Worm (Caenorhabditis elegans) whole organism, L4 larva: ENCODE data around the gene F48F7.3.
A peak's percentile ranks its signal among the peaks of the same experiment; 100 is the strongest.

Experiments
- F10B5.3 ChIP-seq: sonication (generic microtip); optimal IDR thresholded peaks from 2 replicates; lab custom pipeline; 2016; ENCODE audit warnings: mild to moderate bottlenecking, missing genetic modification characterization, missing compliant biosample characterization
- F49E8.2 ChIP-seq: sonication (generic microtip); optimal IDR thresholded peaks from 2 replicates; lab custom pipeline; 2016; ENCODE audit warnings: missing compliant biosample characterization, mild to moderate bottlenecking, missing genetic modification characterization, borderline replicate concordance
- Y75B8A.6 ChIP-seq: fragments of 200-800 bp; sonication (Bioruptor generic); IDR thresholded peaks from 2 replicates; pipeline ENCODE4 v1.3.6; 2022; ENCODE audit warnings: missing genetic modification reagents, missing genetic modification characterization, missing compliant biosample characterization
- ZK337.2 ChIP-seq: fragments of 200-800 bp; sonication (Bioruptor generic); IDR thresholded peaks from 2 replicates; pipeline ENCODE4 v1.3.6; 2022; ENCODE audit warnings: missing genetic modification reagents, missing genetic modification characterization, missing compliant biosample characterization
- ZK546.5 ChIP-seq, 2 experiments: sonication (generic microtip); optimal IDR thresholded peaks; 2 replicates each; lab custom pipeline; 2017; ENCODE audit warnings: missing biosample characterization in 2 of 2, missing genetic modification characterization in 2 of 2
- aha-1 ChIP-seq: fragments of 150-350 bp; peaks from one replicate; lab custom pipeline; 2014; ENCODE audit warnings: missing biosample characterization, missing genetic modification characterization
- aly-2 ChIP-seq: sonication (generic microtip); optimal IDR thresholded peaks from 2 replicates; lab custom pipeline; 2018; ENCODE audit warnings: missing biosample characterization, missing genetic modification characterization
- attf-4 ChIP-seq: sonication (generic microtip); optimal IDR thresholded peaks from 3 replicates; lab custom pipeline; 2017; ENCODE audit warnings: missing biosample characterization, missing genetic modification characterization
- ceh-20 ChIP-seq: fragments of 200-800 bp; sonication (Bioruptor generic); IDR thresholded peaks from 2 replicates; pipeline ENCODE4 v1.3.6; 2022; ENCODE audit warnings: missing genetic modification reagents, missing genetic modification characterization, missing compliant biosample characterization
- ceh-28 ChIP-seq: fragments of 150-350 bp; optimal IDR thresholded peaks from 2 replicates; lab custom pipeline; 2014; ENCODE audit warnings: missing biosample characterization, missing genetic modification reagents, missing genetic modification characterization
- ceh-44 ChIP-seq: fragments of 200-800 bp; sonication (Bioruptor generic); IDR thresholded peaks from 2 replicates; pipeline ENCODE4 v1.3.6; 2022; ENCODE audit warnings: missing genetic modification reagents, missing genetic modification characterization, missing compliant biosample characterization
- ceh-82 ChIP-seq: sonication (generic microtip); optimal IDR thresholded peaks from 2 replicates; lab custom pipeline; 2017; ENCODE audit warnings: missing biosample characterization, missing genetic modification characterization
- ctbp-1 ChIP-seq: fragments of 200-800 bp; sonication (Bioruptor generic); IDR thresholded peaks from 2 replicates; pipeline ENCODE4 v1.3.6; 2022; ENCODE audit warnings: missing genetic modification reagents, missing genetic modification characterization, missing compliant biosample characterization
- daf-16 ChIP-seq, 3 experiments: sonication (generic microtip); optimal IDR thresholded peaks; 2 replicates each; lab custom pipeline; 2016 to 2017; ENCODE audit warnings: missing genetic modification characterization in 3 of 3, missing genetic modification reagents in 3 of 3, mild to moderate bottlenecking in 2 of 3, missing compliant biosample characterization in 2 of 3, missing biosample characterization in 1 of 3, moderate library complexity in 1 of 3
- dmd-8 ChIP-seq: fragments of 200-800 bp; sonication (Bioruptor generic); IDR thresholded peaks from 2 replicates; pipeline ENCODE4 v1.3.6; 2022; ENCODE audit warnings: missing genetic modification characterization, missing compliant biosample characterization
- dmd-9 ChIP-seq: fragments of 200-800 bp; sonication (Bioruptor generic); IDR thresholded peaks from 2 replicates; pipeline ENCODE4 v1.3.6; 2022; ENCODE audit warnings: missing genetic modification reagents, missing genetic modification characterization, missing compliant biosample characterization
- dpl-1 ChIP-seq: fragments of 150-350 bp; optimal IDR thresholded peaks from 2 replicates; lab custom pipeline; 2014; ENCODE audit warnings: missing biosample characterization, missing genetic modification reagents, missing genetic modification characterization
- fkh-10 ChIP-seq: fragments of 150-350 bp; optimal IDR thresholded peaks from 2 replicates; lab custom pipeline; 2014; ENCODE audit warnings: missing biosample characterization, missing genetic modification reagents, missing genetic modification characterization
- gei-8 ChIP-seq: fragments of 200-800 bp; sonication (Bioruptor generic); optimal IDR thresholded peaks from 2 replicates; lab custom pipeline; 2018; ENCODE audit warnings: mild to moderate bottlenecking, missing genetic modification characterization, missing compliant biosample characterization
- hlh-30 ChIP-seq: sonication (generic microtip); optimal IDR thresholded peaks from 2 replicates; lab custom pipeline; 2017; ENCODE audit warnings: antibody characterized with exemption, mild to moderate bottlenecking, missing genetic modification characterization, missing compliant biosample characterization; ENCODE audit not compliant: insufficient read depth
- hmg-1.1 ChIP-seq: fragments of 200-800 bp; sonication (Bioruptor generic); IDR thresholded peaks from 2 replicates; pipeline ENCODE4 v1.3.6; 2022; ENCODE audit warnings: missing genetic modification reagents, missing genetic modification characterization, missing compliant biosample characterization
- lim-7 ChIP-seq: fragments of 200-800 bp; sonication (Bioruptor generic); IDR thresholded peaks from 2 replicates; pipeline ENCODE4 v1.3.6; 2022; ENCODE audit warnings: missing genetic modification characterization, missing compliant biosample characterization
- lin-38 ChIP-seq: fragments of 200-800 bp; sonication (Bioruptor generic); IDR thresholded peaks from 2 replicates; pipeline ENCODE4 v1.3.6; 2022; ENCODE audit warnings: missing genetic modification reagents, missing genetic modification characterization, missing compliant biosample characterization
- lir-3 ChIP-seq: sonication (generic microtip); optimal IDR thresholded peaks from 2 replicates; lab custom pipeline; 2016; ENCODE audit warnings: mild to moderate bottlenecking, missing genetic modification characterization, missing compliant biosample characterization
- lsy-2 ChIP-seq, 2 experiments: fragments of 150-350 bp in 1 of 2; sonication (generic microtip) in 1 of 2; optimal IDR thresholded peaks; 2 replicates each; lab custom pipeline; 2014 to 2017; ENCODE audit warnings: missing biosample characterization in 2 of 2, missing genetic modification characterization in 2 of 2
- mep-1 ChIP-seq: fragments of 150-350 bp; sonication (generic microtip); optimal IDR thresholded peaks from 3 replicates; lab custom pipeline; 2014; ENCODE audit warnings: missing biosample characterization, missing genetic modification characterization
- mes-2 ChIP-seq: sonication (generic microtip); optimal IDR thresholded peaks from 2 replicates; lab custom pipeline; 2016; ENCODE audit warnings: missing genotype, mild to moderate bottlenecking, missing genetic modification characterization, missing compliant biosample characterization; ENCODE audit not compliant: poor library complexity, severe bottlenecking
- mxl-2 ChIP-seq: fragments of 200-800 bp; sonication (Bioruptor generic); conservative IDR thresholded peaks from 2 replicates; pipeline ENCODE4 v1.3.6; 2022; ENCODE audit warnings: missing genetic modification reagents, missing genetic modification characterization, missing compliant biosample characterization
- mxl-3 ChIP-seq: fragments of 200-800 bp; sonication (Bioruptor generic); optimal IDR thresholded peaks from 2 replicates; lab custom pipeline; 2018; ENCODE audit warnings: mild to moderate bottlenecking, missing genetic modification characterization, missing compliant biosample characterization
- nhr-10 ChIP-seq: fragments of 150-350 bp; optimal IDR thresholded peaks from 2 replicates; lab custom pipeline; 2014; ENCODE audit warnings: missing biosample characterization, missing genetic modification characterization
- nhr-11 ChIP-seq: fragments of 150-350 bp; optimal IDR thresholded peaks from 2 replicates; lab custom pipeline; 2014; ENCODE audit warnings: missing biosample characterization, missing genetic modification characterization
- nhr-111 ChIP-seq: fragments of 200-800 bp; sonication (Bioruptor generic); optimal IDR thresholded peaks from 2 replicates; lab custom pipeline; 2018; ENCODE audit warnings: mild to moderate bottlenecking, missing genetic modification characterization, missing compliant biosample characterization
- nhr-28 ChIP-seq: fragments of 150-350 bp; optimal IDR thresholded peaks from 2 replicates; lab custom pipeline; 2014; ENCODE audit warnings: missing biosample characterization, missing genetic modification characterization
- nhr-6 ChIP-seq: fragments of 150-350 bp; optimal IDR thresholded peaks from 2 replicates; lab custom pipeline; 2014; ENCODE audit warnings: missing biosample characterization, missing genetic modification characterization
- nhr-76 ChIP-seq: fragments of 150-350 bp; optimal IDR thresholded peaks from 2 replicates; lab custom pipeline; 2014; ENCODE audit warnings: missing biosample characterization, missing genetic modification characterization
- pha-4 ChIP-seq, 2 experiments: fragments of 150-350 bp in 1 of 2; fragments of 200-800 bp in 1 of 2; sonication (Bioruptor generic) in 1 of 2; IDR thresholded peaks in 1 of 2; optimal IDR thresholded peaks in 1 of 2; 2 replicates each; pipeline versions ENCODE4 v1.3.6 to Lab custom; 2014 to 2022; ENCODE audit warnings: missing genetic modification characterization in 2 of 2, missing genetic modification reagents in 2 of 2, missing biosample characterization in 1 of 2, missing compliant biosample characterization in 1 of 2
- pqm-1 ChIP-seq: sonication (generic microtip); optimal IDR thresholded peaks from 2 replicates; lab custom pipeline; 2017; ENCODE audit warnings: missing biosample characterization, missing genetic modification characterization
- snpc-1.2 ChIP-seq: fragments of 200-800 bp; sonication (Bioruptor generic); IDR thresholded peaks from 2 replicates; pipeline ENCODE4 v1.3.6; 2022; ENCODE audit warnings: missing genetic modification reagents, missing genetic modification characterization, missing compliant biosample characterization
- snpc-4 ChIP-seq: fragments of 150-350 bp; optimal IDR thresholded peaks from 2 replicates; lab custom pipeline; 2014; ENCODE audit warnings: missing biosample characterization, missing genetic modification characterization
- spr-1 ChIP-seq: sonication (generic microtip); optimal IDR thresholded peaks from 2 replicates; lab custom pipeline; 2016; ENCODE audit warnings: mild to moderate bottlenecking, missing genetic modification characterization, missing compliant biosample characterization
- unc-39 ChIP-seq: sonication (generic microtip); optimal IDR thresholded peaks from 2 replicates; lab custom pipeline; 2017; ENCODE audit warnings: missing biosample characterization, missing genetic modification characterization
- zfp-2 ChIP-seq: sonication (generic microtip); optimal IDR thresholded peaks from 2 replicates; lab custom pipeline; 2016; ENCODE audit warnings: mild to moderate bottlenecking, missing genetic modification characterization, missing compliant biosample characterization
- zfp-3 ChIP-seq: fragments of 200-800 bp; sonication (Bioruptor generic); conservative IDR thresholded peaks from 2 replicates; pipeline ENCODE4 v1.3.6; 2022; ENCODE audit warnings: missing genetic modification reagents, missing genetic modification characterization, missing compliant biosample characterization

The F48F7.3 gene

ce11 chrX:13980417-13980816 is 17.1 kb downstream of the F48F7.3 start, which contains the start of gene arrd-24:
TSS of gene arrd-24 (minus strand) at chrX:13980517.
- peak; percentile 24 for TF ChIP-seq pqm-1 (tag; lab: Kevin White, UChicago)
- TF ChIP-seq, all 104 proteins: peak for 1; not testable (repeated sequence) for 103

- no peak for TF ChIP-seq zfp-2 (tag; lab: Kevin White, UChicago)
- TF ChIP-seq snpc-4 (tag; lab: Kevin White, UChicago): no peak
- TF ChIP-seq ceh-28 (tag; lab: Kevin White, UChicago): no peak
- no peak for TF ChIP-seq ceh-20 (GFP tag; lab: Robert Waterston, UW)
- TF ChIP-seq nhr-11 (tag; lab: Kevin White, UChicago): no peak
- TF ChIP-seq lsy-2 (tag; optimal IDR thresholded peaks at IDR 0.05; lab: Kevin White, UChicago): no peak
- TF ChIP-seq F49E8.2 (tag; lab: Kevin White, UChicago): no peak
- no peak for TF ChIP-seq pha-4 (GFP tag; IDR thresholded peaks at IDR 0.05; lab: Robert Waterston, UW)
- no peak for TF ChIP-seq pha-4 (tag; optimal IDR thresholded peaks at IDR 0.05; lab: Kevin White, UChicago)
- no peak for TF ChIP-seq mes-2 (tag; lab: Kevin White, UChicago)
- TF ChIP-seq mxl-3 (GFP tag; lab: Kevin White, UChicago): no peak
- TF ChIP-seq F10B5.3 (tag; lab: Kevin White, UChicago): no peak
- no peak for TF ChIP-seq gei-8 (GFP tag; lab: Kevin White, UChicago)
- no peak for TF ChIP-seq lim-7 (GFP tag; lab: Robert Waterston, UW)
- TF ChIP-seq aly-2 (tag; lab: Kevin White, UChicago): no peak
- no peak for TF ChIP-seq ZK546.5 (tag; optimal IDR thresholded peaks at IDR 0.05; lab: Kevin White, UChicago)
- TF ChIP-seq ctbp-1: no peak
These were observed 23.0 kb downstream of the F48F7.3 start, which contains the start of gene irld-24 for ce11 chrX:13986307-13986706. TSS of gene irld-24 (plus strand) at chrX:13986607.

DNA sequence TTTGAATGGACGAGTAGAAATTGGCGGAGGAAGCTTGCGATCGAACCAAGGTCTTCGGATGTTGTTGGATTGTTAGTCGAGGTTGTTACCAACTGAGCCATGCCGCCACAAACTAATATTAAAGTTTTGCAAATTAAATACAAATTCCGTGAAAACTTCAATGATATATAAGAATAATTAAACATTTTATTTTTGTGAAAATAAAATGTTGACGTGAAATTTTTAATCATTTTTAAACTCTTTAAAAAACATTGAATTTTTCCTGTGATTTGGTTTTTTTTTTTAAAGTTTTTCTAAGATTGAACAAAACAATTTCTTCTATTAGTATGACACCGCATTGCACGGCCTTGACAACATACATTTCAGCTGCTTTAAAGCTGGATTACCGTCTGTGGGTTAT is 27.4 kb downstream of the F48F7.3 start, which contains the start of gene C31E10.11:
Gene C31E10.11, minus strand, starts transcription at position 101 of the 400 bp plus-strand sequence.
- TF ChIP-seq daf-16 (GFP tag; optimal IDR thresholded peaks at IDR 0.05; lab: Kevin White, UChicago) (no peak), daf-16 (tag; optimal IDR thresholded peaks at IDR 0.05; lab: Kevin White, UChicago) (no peak), snpc-4 (tag; lab: Kevin White, UChicago) (no peak), Y75B8A.6 (GFP tag; lab: Robert Waterston, UW) (no peak), ceh-82 (no peak), hlh-30 (no peak), mep-1 (tag; lab: Kevin White, UChicago) (no peak), mxl-2 (no peak)

DNA sequence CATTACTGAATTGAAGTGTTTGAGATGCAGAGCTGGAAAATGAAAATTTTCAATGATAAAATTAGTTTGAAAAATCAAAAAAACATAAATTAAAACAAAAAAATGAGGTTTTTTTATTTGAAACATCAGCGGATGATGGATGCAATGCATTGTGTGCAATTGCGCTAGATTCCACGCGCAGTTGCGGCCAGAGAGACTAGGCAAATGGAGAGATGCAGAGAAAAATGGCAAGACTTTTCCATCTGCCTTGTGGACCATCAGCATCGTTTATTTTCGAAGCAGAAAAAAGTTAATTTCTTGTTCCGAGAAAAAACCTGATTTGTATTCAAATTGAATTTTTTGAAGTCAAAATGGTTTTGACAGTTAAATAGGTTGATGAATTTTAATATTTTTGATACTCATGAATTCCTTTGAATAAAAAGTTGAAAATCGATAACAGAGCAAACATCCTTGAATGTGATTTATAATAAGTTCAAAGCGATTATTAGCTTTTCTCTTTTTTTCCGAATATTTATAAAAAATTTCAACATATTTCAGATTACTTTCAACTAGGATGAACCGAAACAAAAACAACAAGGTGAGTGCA is 32.6 kb downstream of the F48F7.3 start, which contains the start of the genes C31E10.5 and C31E10.6:
Gene C31E10.5, minus strand, starts transcription at position 32 of the 586 bp plus-strand sequence.
Gene C31E10.6, plus strand, starts transcription at position 536 of the 586 bp plus-strand sequence.
- TF ChIP-seq dmd-9 (GFP tag; lab: Robert Waterston, UW): no peak
- TF ChIP-seq aha-1 (tag; lab: Kevin White, UChicago): peak; percentile 90
- TF ChIP-seq nhr-10 (tag; lab: Kevin White, UChicago): no peak
- TF ChIP-seq attf-4 (tag; lab: Kevin White, UChicago): no peak
- TF ChIP-seq hlh-30: peak; percentile 52
- no peak for TF ChIP-seq zfp-3 (GFP tag; lab: Robert Waterston, UW)
- TF ChIP-seq ZK546.5 (tag; optimal IDR thresholded peaks at IDR 0.05; lab: Kevin White, UChicago): no peak
- no peak for TF ChIP-seq nhr-11 (tag; lab: Kevin White, UChicago)
- no peak for TF ChIP-seq pha-4 (GFP tag; IDR thresholded peaks at IDR 0.05; lab: Robert Waterston, UW)
- peak; percentile 16 for TF ChIP-seq pha-4 (tag; optimal IDR thresholded peaks at IDR 0.05; lab: Kevin White, UChicago)
- TF ChIP-seq snpc-1.2: no peak
- TF ChIP-seq nhr-28 (tag; lab: Kevin White, UChicago): peak; percentile 5
- TF ChIP-seq nhr-6 (tag; lab: Kevin White, UChicago): no peak
- no peak for TF ChIP-seq nhr-76
- TF ChIP-seq dmd-8 (GFP tag; lab: Robert Waterston, UW): no peak
- no peak for TF ChIP-seq nhr-111
- no peak for TF ChIP-seq daf-16 (GFP tag; optimal IDR thresholded peaks at IDR 0.05; lab: Kevin White, UChicago)
- no peak for TF ChIP-seq daf-16 (tag; optimal IDR thresholded peaks at IDR 0.05; lab: Kevin White, UChicago)
- TF ChIP-seq hmg-1.1 (GFP tag; lab: Robert Waterston, UW): peak; percentile 69
- TF ChIP-seq ceh-44 (GFP tag; lab: Robert Waterston, UW): no peak
- TF ChIP-seq lir-3 (tag; lab: Kevin White, UChicago): no peak
- no peak for TF ChIP-seq lin-38 (GFP tag; lab: Robert Waterston, UW)
- TF ChIP-seq gei-8 (GFP tag; lab: Kevin White, UChicago): no peak
- no peak for TF ChIP-seq fkh-10 (GFP tag; lab: Kevin White, UChicago)
- no peak for TF ChIP-seq ZK337.2 (GFP tag; lab: Robert Waterston, UW)
- TF ChIP-seq ceh-28 (tag; lab: Kevin White, UChicago): no peak
- no peak for TF ChIP-seq unc-39
- peak; percentile 34 for TF ChIP-seq dpl-1
- no peak for TF ChIP-seq spr-1 (tag; lab: Kevin White, UChicago)
- no peak for TF ChIP-seq ceh-82
